Worm (Caenorhabditis elegans) whole organism, L3 larva: ENCODE results near the gene F23F1.2.

Source experiments
- R02D3.7 ChIP-seq: fragments of 150-350 bp; optimal IDR thresholded peaks from 2 replicates; lab custom pipeline; 2014; ENCODE audit warnings: missing biosample characterization, missing genetic modification characterization
- ZK546.5 ChIP-seq: sonication (generic microtip); optimal IDR thresholded peaks from 2 replicates; lab custom pipeline; 2017; ENCODE audit warnings: missing biosample characterization, missing genetic modification characterization
- aly-2 ChIP-seq: fragments of 150-350 bp; optimal IDR thresholded peaks from 2 replicates; lab custom pipeline; 2014; ENCODE audit warnings: missing biosample characterization, missing genetic modification characterization
- ama-1 ChIP-seq: fragments of 150-350 bp; optimal IDR thresholded peaks from 2 replicates; lab custom pipeline; 2018
- ceh-16 ChIP-seq: sonication (generic microtip); optimal IDR thresholded peaks from 2 replicates; lab custom pipeline; 2017; ENCODE audit warnings: missing biosample characterization, missing genetic modification characterization
- ceh-82 ChIP-seq: fragments of 150-350 bp; optimal IDR thresholded peaks from 2 replicates; lab custom pipeline; 2014; ENCODE audit warnings: missing biosample characterization, missing genetic modification characterization
- ceh-9 ChIP-seq: sonication (generic microtip); optimal IDR thresholded peaks from 2 replicates; lab custom pipeline; 2018; ENCODE audit warnings: missing biosample characterization, missing genetic modification characterization
- daf-12 ChIP-seq: fragments of 150-350 bp; optimal IDR thresholded peaks from 2 replicates; lab custom pipeline; 2014; ENCODE audit warnings: missing biosample characterization, missing genetic modification reagents, missing genetic modification characterization
- egl-27 ChIP-seq: sonication (generic microtip); optimal IDR thresholded peaks from 4 replicates; lab custom pipeline; 2017; ENCODE audit warnings: missing biosample characterization, missing genetic modification reagents, missing genetic modification characterization
- elt-1 ChIP-seq: fragments of 150-350 bp; optimal IDR thresholded peaks from 2 replicates; lab custom pipeline; 2014; ENCODE audit warnings: missing biosample characterization, missing genetic modification characterization
- elt-3 ChIP-seq, 3 experiments: fragments of 150-350 bp in 1 of 3; sonication (generic microtip) in 2 of 3; optimal IDR thresholded peaks; 2 replicates in 2 of 3; 4 replicates in 1 of 3; lab custom pipeline; 2014 to 2017; ENCODE audit warnings: missing biosample characterization in 3 of 3, missing genetic modification characterization in 3 of 3
- eor-1 ChIP-seq, 2 experiments: fragments of 150-350 bp; optimal IDR thresholded peaks; 2 replicates each; lab custom pipeline; 2014 to 2018; ENCODE audit warnings: missing biosample characterization in 2 of 2, missing genetic modification characterization in 2 of 2
- fkh-10 ChIP-seq: sonication (generic microtip); optimal IDR thresholded peaks from 2 replicates; lab custom pipeline; 2017; ENCODE audit warnings: missing biosample characterization, missing genetic modification reagents, missing genetic modification characterization
- fkh-2 ChIP-seq: fragments of 150-350 bp; optimal IDR thresholded peaks from 2 replicates; lab custom pipeline; 2014; ENCODE audit warnings: missing biosample characterization, missing genetic modification reagents, missing genetic modification characterization
- fos-1 ChIP-seq: fragments of 150-350 bp; optimal IDR thresholded peaks from 2 replicates; lab custom pipeline; 2014; ENCODE audit warnings: missing biosample characterization, missing genetic modification characterization
- hmg-11 ChIP-seq: sonication (generic microtip); optimal IDR thresholded peaks from 2 replicates; lab custom pipeline; 2016; ENCODE audit warnings: missing genetic modification characterization, missing compliant biosample characterization
- jun-1 ChIP-seq: fragments of 150-350 bp; optimal IDR thresholded peaks from 2 replicates; lab custom pipeline; 2014; ENCODE audit warnings: missing biosample characterization, missing genetic modification reagents, missing genetic modification characterization
- lin-15B ChIP-seq: fragments of 150-350 bp; optimal IDR thresholded peaks from 2 replicates; lab custom pipeline; 2014; ENCODE audit warnings: missing biosample characterization, missing genetic modification characterization
- lin-39 ChIP-seq: fragments of 150-350 bp; optimal IDR thresholded peaks from 2 replicates; lab custom pipeline; 2018; ENCODE audit warnings: missing biosample characterization, missing genetic modification reagents, missing genetic modification characterization
- lsy-12 ChIP-seq: sonication (generic microtip); optimal IDR thresholded peaks from 2 replicates; lab custom pipeline; 2016; ENCODE audit warnings: mild to moderate bottlenecking, missing genetic modification characterization, missing compliant biosample characterization
- mdl-1 ChIP-seq: fragments of 150-350 bp; optimal IDR thresholded peaks from 2 replicates; lab custom pipeline; 2014; ENCODE audit warnings: missing biosample characterization, missing genetic modification characterization
- mml-1 ChIP-seq: fragments of 150-350 bp; sonication (generic microtip); optimal IDR thresholded peaks from 3 replicates; lab custom pipeline; 2014; ENCODE audit warnings: missing biosample characterization, missing genetic modification characterization
- nhr-11 ChIP-seq: fragments of 150-350 bp; optimal IDR thresholded peaks from 2 replicates; lab custom pipeline; 2014; ENCODE audit warnings: missing biosample characterization, missing genetic modification characterization
- nhr-12 ChIP-seq: fragments of 150-350 bp; optimal IDR thresholded peaks from 2 replicates; lab custom pipeline; 2014; ENCODE audit warnings: missing biosample characterization, missing genetic modification characterization
- nhr-23 ChIP-seq: fragments of 150-350 bp; optimal IDR thresholded peaks from 2 replicates; lab custom pipeline; 2014; ENCODE audit warnings: missing biosample characterization, missing genetic modification reagents, missing genetic modification characterization
- nhr-237 ChIP-seq: fragments of 150-350 bp; optimal IDR thresholded peaks from 2 replicates; lab custom pipeline; 2014; ENCODE audit warnings: missing biosample characterization, missing genetic modification characterization
- nhr-28 ChIP-seq: fragments of 150-350 bp; optimal IDR thresholded peaks from 2 replicates; lab custom pipeline; 2014; ENCODE audit warnings: missing biosample characterization, missing genetic modification characterization
- nhr-67 ChIP-seq: fragments of 150-350 bp; optimal IDR thresholded peaks from 2 replicates; lab custom pipeline; 2014; ENCODE audit warnings: missing biosample characterization, missing genetic modification characterization
- nhr-77 ChIP-seq: fragments of 150-350 bp; optimal IDR thresholded peaks from 2 replicates; lab custom pipeline; 2014; ENCODE audit warnings: missing biosample characterization, missing genetic modification characterization
- pqm-1 ChIP-seq: fragments of 150-350 bp; optimal IDR thresholded peaks from 2 replicates; lab custom pipeline; 2017; ENCODE audit warnings: missing biosample characterization, missing genetic modification characterization, inconsistent platforms
- skn-1 ChIP-seq: fragments of 150-350 bp; optimal IDR thresholded peaks from 2 replicates; lab custom pipeline; 2014; ENCODE audit warnings: missing biosample characterization, missing genetic modification characterization
- snpc-4 ChIP-seq: fragments of 150-350 bp; optimal IDR thresholded peaks from 2 replicates; lab custom pipeline; 2014; ENCODE audit warnings: missing biosample characterization, missing genetic modification characterization
- tbx-2 ChIP-seq: sonication (generic microtip); optimal IDR thresholded peaks from 2 replicates; lab custom pipeline; 2016; ENCODE audit warnings: mild to moderate bottlenecking, missing genetic modification characterization, missing compliant biosample characterization
- unc-39 ChIP-seq: sonication (generic microtip); optimal IDR thresholded peaks from 4 replicates; lab custom pipeline; 2017; ENCODE audit warnings: missing biosample characterization, missing genetic modification characterization
- unc-62 ChIP-seq: fragments of 150-350 bp; sonication (generic microtip); optimal IDR thresholded peaks from 4 replicates; lab custom pipeline; 2014; ENCODE audit warnings: missing biosample characterization, missing genetic modification reagents, missing genetic modification characterization
- zag-1 ChIP-seq: fragments of 150-350 bp; optimal IDR thresholded peaks from 2 replicates; lab custom pipeline; 2014; ENCODE audit warnings: missing biosample characterization, missing genetic modification characterization
- ztf-11 ChIP-seq: fragments of 150-350 bp; optimal IDR thresholded peaks from 2 replicates; lab custom pipeline; 2014; ENCODE audit warnings: missing biosample characterization, missing genetic modification characterization
- ztf-4 ChIP-seq: fragments of 150-350 bp; optimal IDR thresholded peaks from 2 replicates; lab custom pipeline; 2014; ENCODE audit warnings: missing biosample characterization, missing genetic modification characterization

F23F1.2 gene

DNA sequence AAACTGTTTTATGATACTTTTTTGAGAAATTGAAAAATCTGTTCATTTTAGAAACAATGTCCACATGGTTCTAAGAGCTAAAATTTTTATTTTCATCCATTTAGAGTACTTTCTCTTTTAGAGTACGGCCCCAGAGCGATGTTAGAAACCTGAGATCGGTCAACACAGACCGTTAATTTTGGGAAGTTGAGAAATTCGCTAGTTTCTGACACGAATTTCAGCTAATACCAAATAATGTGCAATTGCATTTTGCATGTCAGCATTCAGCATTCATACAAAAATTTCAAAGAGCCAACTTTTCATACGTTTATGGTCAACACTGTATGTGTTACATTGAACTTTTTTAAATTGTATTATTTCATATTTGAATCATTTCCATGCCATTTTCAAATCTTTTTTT is 29.2 kb upstream of the F23F1.2 start:
- no peak for TF ChIP-seq daf-12 (tag; lab: Kevin White, UChicago)
- TF ChIP-seq ceh-82 (tag; lab: Kevin White, UChicago) = no peak
- TF ChIP-seq nhr-237 (tag; lab: Kevin White, UChicago) = no peak
- TF ChIP-seq lin-39 (tag; lab: Kevin White, UChicago) = no peak
- TF ChIP-seq egl-27 (tag; lab: Kevin White, UChicago) = no peak
- no peak for TF ChIP-seq mml-1 (tag; lab: Kevin White, UChicago)
- no peak for TF ChIP-seq skn-1 (tag; lab: Kevin White, UChicago)
- TF ChIP-seq eor-1 (tag; optimal IDR thresholded peaks at IDR 0.05; lab: Kevin White, UChicago) = no peak
- no peak for TF ChIP-seq unc-62 (GFP tag; lab: Kevin White, UChicago)
- no peak for TF ChIP-seq nhr-23 (tag; lab: Kevin White, UChicago)
- no peak for TF ChIP-seq lin-15B (tag; lab: Kevin White, UChicago)
- TF ChIP-seq nhr-77 (tag; lab: Kevin White, UChicago) = no peak
- no peak for TF ChIP-seq hmg-11 (tag; lab: Kevin White, UChicago)
- TF ChIP-seq mdl-1 (tag; lab: Kevin White, UChicago) = no peak

DNA sequence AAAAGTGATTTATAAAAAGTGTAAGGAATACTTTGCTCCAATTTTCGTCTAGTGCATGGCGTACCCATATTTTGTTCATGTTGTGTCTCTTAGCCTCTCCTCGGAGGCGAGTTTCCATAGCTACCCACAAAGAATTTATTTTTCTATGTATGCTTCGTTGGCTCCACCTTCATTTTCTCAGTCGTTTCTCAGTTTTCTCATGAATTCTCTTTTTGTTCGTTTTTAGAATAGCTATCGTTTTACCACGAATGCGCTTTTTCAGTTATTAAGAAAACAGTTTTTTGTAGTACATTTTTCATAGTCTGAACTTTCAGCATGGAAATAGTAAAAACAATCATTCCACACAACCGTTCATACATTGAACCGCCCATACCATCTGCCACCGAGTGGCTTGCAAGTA is 27.7 kb upstream of the F23F1.2 start, which contains the start of gene osta-1:
Gene osta-1, plus strand, starts transcription at position 309 of the 400 bp plus-strand sequence.
- TF ChIP-seq nhr-11 = peak; percentile 75
- TF ChIP-seq elt-1 (tag; lab: Kevin White, UChicago) = no peak
- TF ChIP-seq snpc-4 (tag; lab: Kevin White, UChicago) = no peak
- no peak for TF ChIP-seq unc-39 (tag; lab: Kevin White, UChicago)

DNA sequence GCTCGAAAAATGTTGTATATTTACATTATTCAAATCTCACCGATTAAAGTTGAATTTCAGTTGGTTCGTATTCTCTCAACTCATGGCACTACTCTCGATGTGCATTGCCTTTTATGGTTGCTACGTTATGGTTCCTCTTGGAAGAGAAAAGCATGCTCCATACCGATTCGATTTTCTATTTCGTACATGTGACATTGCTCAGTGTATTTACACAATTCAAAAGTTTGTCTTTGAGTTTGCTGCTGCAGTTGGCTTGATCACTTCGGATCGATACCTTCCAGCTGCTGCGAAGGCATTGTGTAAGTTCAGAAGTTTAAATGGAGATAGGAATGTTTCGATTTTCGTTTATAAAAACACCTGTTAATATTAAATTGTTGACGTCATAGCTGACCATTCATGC is 25.8 kb upstream of the F23F1.2 start:
- no peak for TF ChIP-seq zag-1 (tag; lab: Kevin White, UChicago)

DNA sequence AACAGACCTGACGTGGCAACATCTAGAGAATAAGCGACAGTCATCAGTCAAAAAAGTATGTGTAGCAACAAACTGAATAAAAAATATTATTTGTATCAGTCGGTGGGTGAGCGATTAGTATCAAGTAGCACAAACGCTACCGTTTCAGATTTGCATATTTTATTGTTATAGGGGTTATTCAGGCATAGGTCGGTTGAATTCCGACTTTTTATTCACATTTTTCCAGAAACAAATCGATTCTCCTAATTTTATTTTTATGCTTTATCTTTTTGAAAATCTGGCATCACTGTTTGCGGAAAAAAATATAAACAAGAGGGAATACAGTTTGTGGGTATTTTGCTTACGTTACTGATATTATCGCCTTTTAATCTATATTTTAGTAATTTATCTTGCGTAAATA is 22.2 kb upstream of the F23F1.2 start, which contains the start of gene best-4:
Gene best-4, minus strand, starts transcription at position 101 of the 400 bp plus-strand sequence.
- TF ChIP-seq nhr-77 (tag; lab: Kevin White, UChicago) (no peak), ztf-11 (no peak), fkh-2 (tag; lab: Kevin White, UChicago) (no peak), unc-39 (tag; lab: Kevin White, UChicago) (no peak), fkh-10 (GFP tag; lab: Kevin White, UChicago) (no peak), zag-1 (tag; lab: Kevin White, UChicago) (no peak), skn-1 (tag; lab: Kevin White, UChicago) (no peak), eor-1 (tag; optimal IDR thresholded peaks at IDR 0.05; lab: Kevin White, UChicago) (no peak), ZK546.5 (no peak), ceh-82 (tag; lab: Kevin White, UChicago) (no peak), R02D3.7 (no peak), mml-1 (tag; lab: Kevin White, UChicago) (no peak), aly-2 (tag; lab: Kevin White, UChicago) (no peak), tbx-2 (tag; lab: Kevin White, UChicago) (no peak), ama-1 (no peak), mdl-1 (tag; lab: Kevin White, UChicago) (no peak), ceh-16 (no peak)

DNA sequence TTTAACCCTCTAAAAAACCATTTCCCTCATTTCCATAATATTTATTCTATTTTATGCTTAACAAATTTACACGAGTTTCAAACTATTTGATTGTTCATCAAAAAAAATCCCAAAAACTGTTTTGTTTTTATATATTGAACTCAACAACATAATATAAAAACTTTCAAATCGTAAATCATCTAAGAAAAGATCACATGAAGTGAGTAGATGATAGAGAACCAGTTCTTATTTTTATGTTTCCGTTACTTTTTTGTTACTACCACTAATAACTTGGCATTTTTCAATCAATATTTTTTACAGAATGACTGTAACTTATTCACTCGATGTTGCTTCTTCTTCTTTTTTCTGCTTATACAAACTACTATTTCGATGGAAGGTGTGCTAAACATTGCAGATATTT is 21.3 kb upstream of the F23F1.2 start, which contains the start of gene best-3:
Gene best-3, plus strand, starts transcription at position 301 of the 400 bp plus-strand sequence.
- no peak for TF ChIP-seq mdl-1 (tag; lab: Kevin White, UChicago)
- TF ChIP-seq skn-1 (tag; lab: Kevin White, UChicago) = no peak
- TF ChIP-seq unc-39 (tag; lab: Kevin White, UChicago) = no peak
- TF ChIP-seq lin-39 (tag; lab: Kevin White, UChicago) = no peak
- TF ChIP-seq fos-1 (tag; lab: Kevin White, UChicago) = no peak
- TF ChIP-seq elt-3 (tag; optimal IDR thresholded peaks at IDR 0.05; lab: Kevin White, UChicago) = no peak
- no peak for TF ChIP-seq fkh-10 (GFP tag; lab: Kevin White, UChicago)
- no peak for TF ChIP-seq ztf-4 (tag; lab: Kevin White, UChicago)
- no peak for TF ChIP-seq nhr-28 (tag; lab: Kevin White, UChicago)
- no peak for TF ChIP-seq nhr-12
- no peak for TF ChIP-seq lsy-12
- no peak for TF ChIP-seq pqm-1 (tag; lab: Kevin White, UChicago)
- no peak for TF ChIP-seq eor-1 (tag; optimal IDR thresholded peaks at IDR 0.05; lab: Kevin White, UChicago)
- no peak for TF ChIP-seq ceh-9 (tag; lab: Kevin White, UChicago)
- TF ChIP-seq ceh-82 (tag; lab: Kevin White, UChicago) = no peak
- TF ChIP-seq nhr-67 (tag; lab: Kevin White, UChicago) = no peak
- no peak for TF ChIP-seq jun-1
- TF ChIP-seq ceh-16 = no peak
